Worm (Caenorhabditis elegans) whole organism, L4 larva: Measurements from ENCODE around the gene ccm-2.

Experiments
- F10B5.3 ChIP-seq: sonication (generic microtip); optimal IDR thresholded peaks from 2 replicates; lab custom pipeline; 2016; ENCODE audit warnings: mild to moderate bottlenecking, missing genetic modification characterization, missing compliant biosample characterization
- T26A8.4 ChIP-seq: fragments of 200-800 bp; sonication (Bioruptor generic); IDR thresholded peaks from 2 replicates; pipeline ENCODE4 v1.3.6; 2022; ENCODE audit warnings: missing genetic modification characterization, missing compliant biosample characterization
- Y75B8A.6 ChIP-seq: fragments of 200-800 bp; sonication (Bioruptor generic); IDR thresholded peaks from 2 replicates; pipeline ENCODE4 v1.3.6; 2022; ENCODE audit warnings: missing genetic modification reagents, missing genetic modification characterization, missing compliant biosample characterization
- ZK546.5 ChIP-seq, 2 experiments: sonication (generic microtip); optimal IDR thresholded peaks; 2 replicates each; lab custom pipeline; 2017; ENCODE audit warnings: missing biosample characterization in 2 of 2, missing genetic modification characterization in 2 of 2
- ama-1 ChIP-seq: fragments of 150-350 bp; optimal IDR thresholded peaks from 2 replicates; lab custom pipeline; 2014; ENCODE audit warnings: inconsistent platforms, mixed read lengths
- ceh-82 ChIP-seq: sonication (generic microtip); optimal IDR thresholded peaks from 2 replicates; lab custom pipeline; 2017; ENCODE audit warnings: missing biosample characterization, missing genetic modification characterization
- fos-1 ChIP-seq: fragments of 150-350 bp; optimal IDR thresholded peaks from 2 replicates; lab custom pipeline; 2014; ENCODE audit warnings: missing biosample characterization, missing genetic modification characterization
- mdl-1 ChIP-seq, 2 experiments: fragments of 150-350 bp in 1 of 2; sonication (generic microtip) in 1 of 2; optimal IDR thresholded peaks; 2 replicates each; lab custom pipeline; 2014 to 2017; ENCODE audit warnings: missing biosample characterization in 2 of 2, missing genetic modification characterization in 2 of 2
- nhr-237 ChIP-seq: sonication (generic microtip); optimal IDR thresholded peaks from 2 replicates; lab custom pipeline; 2017; ENCODE audit warnings: missing biosample characterization, missing genetic modification characterization
- skn-1 ChIP-seq: fragments of 150-350 bp; optimal IDR thresholded peaks from 2 replicates; lab custom pipeline; 2014; ENCODE audit warnings: missing biosample characterization, missing genetic modification characterization
- unc-62 ChIP-seq, 3 experiments: fragments of 150-350 bp in 1 of 3; sonication (generic microtip); optimal IDR thresholded peaks in 2 of 3; peaks in 1 of 3; 1 replicate in 1 of 3; 2 replicates in 2 of 3; lab custom pipeline; 2014 to 2017; ENCODE audit warnings: missing biosample characterization in 3 of 3, missing genetic modification characterization in 3 of 3, missing genetic modification reagents in 3 of 3, missing genotype in 1 of 3

ce11 chrIV:1785156-1785555 lies 49.3 kb upstream of the ccm-2 start:
- TF ChIP-seq ZK546.5 (tag; optimal IDR thresholded peaks at IDR 0.05; lab: Kevin White, UChicago) (no peak), ama-1 (lab: Kevin White, UChicago) (no peak), mdl-1 (tag; optimal IDR thresholded peaks at IDR 0.05; lab: Kevin White, UChicago) (no peak), Y75B8A.6 (GFP tag; lab: Robert Waterston, UW) (no peak), nhr-237 (tag; lab: Kevin White, UChicago) (no peak), unc-62 (GFP tag; optimal IDR thresholded peaks at IDR 0.05 in 1 of 2; lab: Kevin White, UChicago) (no peak), unc-62 (tag; optimal IDR thresholded peaks at IDR 0.05; lab: Kevin White, UChicago) (no peak), skn-1 (tag; lab: Kevin White, UChicago) (no peak), T26A8.4 (no peak), F10B5.3 (tag; lab: Kevin White, UChicago) (no peak), fos-1 (tag; lab: Kevin White, UChicago) (no peak), ceh-82 (tag; lab: Kevin White, UChicago) (no peak)
